Worm (Caenorhabditis elegans) whole organism, dauer: Measurements from ENCODE around the gene C15C8.7.

Experiments used
- unc-62 ChIP-seq: sonication (generic microtip); optimal IDR thresholded peaks from 2 replicates; lab custom pipeline; 2017; ENCODE audit warnings: missing biosample characterization, missing genetic modification reagents, missing genetic modification characterization

C15C8.7 gene

DNA sequence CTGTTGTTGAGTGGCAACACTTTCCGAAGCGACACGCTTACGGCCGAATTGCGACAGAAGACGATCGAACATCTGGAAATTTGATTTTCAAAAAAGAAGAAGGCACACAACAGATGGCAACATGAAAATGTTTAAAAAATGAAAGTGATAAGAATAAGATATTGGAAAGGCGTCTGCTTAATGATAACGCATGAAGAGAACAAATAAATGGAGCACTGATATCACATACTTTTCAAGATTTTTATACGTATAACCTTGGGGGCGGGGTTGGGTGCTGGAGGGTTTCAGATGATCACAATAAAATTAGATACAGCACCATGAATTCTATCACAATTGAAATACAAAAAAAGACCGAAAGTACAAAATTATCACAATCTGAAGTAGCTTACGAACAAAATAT lies at the start of gene C15C8.7:
Gene C15C8.7 (minus strand): TSS at position 72 of the 400 bp plus-strand sequence.
- no peak for TF ChIP-seq unc-62 (GFP tag; lab: Kevin White, UChicago)

DNA sequence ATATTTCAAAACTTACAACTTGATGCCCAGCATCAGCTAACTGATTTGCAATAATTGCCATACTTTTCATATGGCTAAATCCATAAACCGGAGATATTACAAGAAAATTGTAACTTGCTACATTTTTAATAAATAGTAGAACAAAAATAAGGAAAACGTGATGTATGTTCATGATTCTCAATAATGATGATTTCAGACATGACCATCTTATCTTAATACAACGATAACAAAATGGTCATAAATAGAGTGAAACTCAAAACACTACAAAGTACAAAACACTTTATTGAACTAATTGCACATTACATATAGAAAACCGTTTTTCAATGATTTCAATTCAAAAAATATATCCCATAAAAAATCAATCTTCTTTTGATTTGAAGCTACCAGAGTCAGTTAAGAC lies 47.9 kb upstream of the C15C8.7 start, which contains the start of gene ugt-5:
Gene ugt-5 (minus strand): TSS at position 214 of the 400 bp plus-strand sequence.
- no peak for TF ChIP-seq unc-62 (GFP tag; lab: Kevin White, UChicago)

DNA sequence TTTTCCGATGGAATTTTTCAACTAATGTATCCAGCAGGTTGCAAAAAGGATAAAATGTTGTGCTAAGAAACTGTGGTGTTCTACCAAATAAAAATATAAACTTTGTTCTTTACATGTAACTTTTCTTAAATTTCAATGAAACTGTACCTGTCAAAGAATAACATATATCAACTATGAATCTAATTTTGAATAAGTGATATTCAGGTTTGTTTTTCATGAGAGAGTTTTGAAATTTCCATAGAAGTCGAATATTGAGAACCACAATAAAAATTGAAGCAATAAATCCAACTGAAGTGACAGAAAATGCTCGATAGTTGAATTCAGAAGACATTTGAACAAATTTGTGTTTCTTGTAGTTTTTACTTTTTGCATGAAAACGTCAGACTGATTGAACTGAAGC lies 45.3 kb upstream of the C15C8.7 start, which contains the start of gene srbc-43:
Gene srbc-43 (minus strand): TSS at position 331 of the 400 bp plus-strand sequence.
- no peak for TF ChIP-seq unc-62 (GFP tag; lab: Kevin White, UChicago)

DNA sequence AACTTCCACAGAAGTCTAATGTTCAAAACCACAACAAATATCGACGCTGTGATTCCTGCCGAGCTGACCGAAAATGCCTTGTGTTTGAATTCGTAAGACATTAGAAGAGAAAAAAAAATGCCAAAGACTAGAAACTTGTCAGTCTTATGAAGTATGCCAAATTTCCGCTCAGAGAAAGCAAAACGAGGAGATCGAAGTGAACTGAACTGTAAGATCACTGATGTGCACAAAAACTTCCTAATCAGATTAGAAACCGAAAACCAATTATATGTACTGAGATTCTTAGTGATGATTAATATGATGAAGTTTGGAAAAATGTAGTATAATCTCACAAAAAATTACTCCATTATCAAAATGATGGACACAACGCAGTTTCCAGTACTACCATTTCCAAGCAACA lies 43.6 kb upstream of the C15C8.7 start, which contains the start of gene srbc-44:
Gene srbc-44 (minus strand): TSS at position 101 of the 400 bp plus-strand sequence.
- no peak for TF ChIP-seq unc-62 (GFP tag; lab: Kevin White, UChicago)

DNA sequence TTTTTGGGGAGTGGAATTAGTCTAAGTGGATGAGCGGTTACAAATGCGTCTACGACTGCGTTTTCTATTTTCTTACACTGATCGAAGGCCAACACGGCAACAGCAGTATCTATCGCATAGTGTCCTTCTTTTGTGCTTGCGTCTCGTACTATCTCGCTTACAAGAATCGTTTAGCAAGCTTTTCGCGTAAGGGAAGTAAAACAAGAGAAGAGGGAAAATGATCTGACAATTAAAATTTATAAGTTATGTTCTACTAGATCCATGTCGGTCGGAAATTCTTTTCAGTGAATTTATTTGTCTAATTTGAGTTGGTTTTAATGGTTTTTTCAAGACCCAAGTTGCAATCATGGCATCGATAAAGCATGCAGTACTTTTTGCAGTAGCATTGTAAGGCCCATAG lies 42.2 kb upstream of the C15C8.7 start, which contains the start of gene fkb-4:
Gene fkb-4 (minus strand): TSS at position 101 of the 400 bp plus-strand sequence.
- no peak for TF ChIP-seq unc-62 (GFP tag; lab: Kevin White, UChicago)

DNA sequence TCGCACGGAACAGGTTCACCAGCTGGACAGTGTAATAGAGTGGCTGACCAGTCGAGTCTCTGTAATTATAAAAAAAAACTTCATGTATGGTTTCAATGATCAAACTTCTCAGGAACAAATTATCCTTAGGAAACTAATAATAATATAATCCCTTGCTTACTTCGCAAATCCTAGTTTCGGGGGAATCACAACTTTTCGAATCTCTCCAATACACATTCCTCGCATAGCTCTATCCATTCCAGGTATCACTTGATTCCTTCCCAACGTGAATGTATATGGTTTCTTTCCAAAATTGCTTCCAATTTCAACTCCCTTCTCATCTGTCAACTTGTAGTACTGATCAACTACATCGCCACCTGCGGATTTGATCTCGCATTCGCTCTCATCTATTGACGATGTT lies 41.5 kb upstream of the C15C8.7 start:
- no peak for TF ChIP-seq unc-62 (GFP tag; lab: Kevin White, UChicago)

DNA sequence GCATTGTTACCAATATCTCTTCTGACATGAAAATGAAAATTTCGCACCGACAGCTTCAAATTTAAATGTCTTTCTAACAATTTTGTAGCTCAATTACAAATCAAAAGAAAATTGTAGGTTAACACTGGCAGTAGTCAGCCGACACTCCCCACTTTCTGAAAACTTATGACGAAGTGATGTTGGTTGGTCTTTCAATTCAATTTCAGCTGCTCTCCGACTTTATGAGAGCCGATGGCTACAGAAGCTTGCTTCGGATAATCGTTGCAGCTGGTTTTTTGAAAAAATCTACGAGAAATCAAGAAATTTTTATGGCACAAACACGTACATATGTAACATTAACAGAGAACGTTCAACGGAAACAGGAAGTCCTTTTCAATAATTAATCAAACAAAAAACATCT lies 40.0 kb upstream of the C15C8.7 start, which contains the start of gene sre-20:
Gene sre-20 (minus strand): TSS at position 101 of the 400 bp plus-strand sequence.
- no peak for TF ChIP-seq unc-62 (GFP tag; lab: Kevin White, UChicago)

DNA sequence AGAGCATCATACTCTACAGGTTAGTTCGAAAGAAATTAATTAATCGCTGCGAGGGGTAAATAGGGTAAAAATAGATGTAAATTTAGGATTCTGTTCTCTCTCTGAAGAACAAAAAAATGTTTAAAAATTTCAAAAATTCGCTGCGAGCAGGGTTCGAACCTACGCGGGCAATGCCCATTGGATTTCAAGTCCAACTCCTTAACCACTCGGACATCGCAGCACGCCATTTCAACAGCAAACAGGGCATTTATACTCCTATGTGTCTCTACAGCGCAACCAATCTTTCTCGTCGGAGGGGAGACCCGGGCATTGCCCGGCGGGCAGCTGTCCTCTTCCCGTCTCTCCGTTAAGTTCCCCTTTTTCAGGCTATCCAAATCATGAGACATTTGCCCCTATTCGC lies 35.4 kb upstream of the C15C8.7 start:
- no peak for TF ChIP-seq unc-62 (GFP tag; lab: Kevin White, UChicago)

DNA sequence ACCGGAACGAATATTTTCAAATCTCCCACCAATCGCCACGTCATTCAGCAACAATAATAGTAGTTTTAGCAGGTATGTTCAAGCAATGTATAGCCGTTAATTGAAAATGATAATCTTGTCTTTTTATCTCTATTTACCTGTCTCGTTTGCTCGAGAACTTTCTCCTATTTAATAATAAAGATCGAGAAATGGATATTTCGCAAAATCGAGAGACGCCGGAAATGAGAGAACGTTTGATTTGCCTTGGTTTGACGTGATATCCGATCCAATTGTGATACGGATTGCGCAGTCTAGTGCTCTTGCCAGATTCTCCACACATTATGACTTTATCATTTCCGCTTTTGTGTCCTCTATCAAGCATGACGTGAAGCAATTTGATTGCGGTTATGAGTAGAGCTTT lies 29.0 kb upstream of the C15C8.7 start:
- no peak for TF ChIP-seq unc-62 (GFP tag; lab: Kevin White, UChicago)

DNA sequence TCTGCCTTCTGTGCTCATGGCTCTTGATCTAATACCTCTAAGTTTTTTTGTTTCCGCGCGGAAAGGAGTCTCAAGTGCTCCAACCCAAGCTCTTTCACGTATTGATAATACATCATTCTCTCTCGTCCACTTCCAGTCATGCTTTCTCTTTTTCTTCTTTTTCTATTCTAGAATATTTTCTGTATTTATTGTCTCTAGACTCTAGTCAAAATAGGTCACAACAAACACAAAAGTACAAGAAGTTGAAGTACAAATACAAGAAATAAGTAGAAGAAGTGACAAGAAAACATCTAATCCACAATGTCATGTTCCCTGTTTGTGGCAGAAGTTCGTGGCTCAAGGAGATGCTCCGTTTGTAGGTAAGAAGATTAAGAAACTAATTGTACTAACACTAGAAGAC lies 28.4 kb upstream of the C15C8.7 start, which contains the start of gene ZC455.1:
Gene ZC455.1 (plus strand): TSS at position 301 of the 400 bp plus-strand sequence.
- no peak for TF ChIP-seq unc-62 (GFP tag; lab: Kevin White, UChicago)

DNA sequence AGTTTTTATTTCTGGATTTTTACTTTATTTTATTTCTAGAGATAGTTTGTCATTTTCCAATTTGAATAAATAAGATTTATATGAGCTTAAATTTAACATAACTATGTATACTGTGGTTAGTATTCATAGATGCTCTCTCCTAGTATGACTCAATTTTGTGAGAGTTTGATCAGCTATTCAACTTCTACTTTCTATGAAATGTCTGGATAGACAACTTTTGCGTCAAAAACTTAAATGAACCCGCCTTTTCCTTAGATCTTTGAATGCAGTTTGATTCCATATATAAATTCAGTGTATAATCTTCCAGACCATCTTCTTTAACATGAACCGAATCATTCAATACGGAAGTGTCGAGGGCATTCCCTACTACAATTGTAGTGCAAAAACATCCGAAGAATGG lies 24.1 kb upstream of the C15C8.7 start, which contains the start of gene srt-43:
Gene srt-43 (plus strand): TSS at position 301 of the 400 bp plus-strand sequence.
- no peak for TF ChIP-seq unc-62 (GFP tag; lab: Kevin White, UChicago)

DNA sequence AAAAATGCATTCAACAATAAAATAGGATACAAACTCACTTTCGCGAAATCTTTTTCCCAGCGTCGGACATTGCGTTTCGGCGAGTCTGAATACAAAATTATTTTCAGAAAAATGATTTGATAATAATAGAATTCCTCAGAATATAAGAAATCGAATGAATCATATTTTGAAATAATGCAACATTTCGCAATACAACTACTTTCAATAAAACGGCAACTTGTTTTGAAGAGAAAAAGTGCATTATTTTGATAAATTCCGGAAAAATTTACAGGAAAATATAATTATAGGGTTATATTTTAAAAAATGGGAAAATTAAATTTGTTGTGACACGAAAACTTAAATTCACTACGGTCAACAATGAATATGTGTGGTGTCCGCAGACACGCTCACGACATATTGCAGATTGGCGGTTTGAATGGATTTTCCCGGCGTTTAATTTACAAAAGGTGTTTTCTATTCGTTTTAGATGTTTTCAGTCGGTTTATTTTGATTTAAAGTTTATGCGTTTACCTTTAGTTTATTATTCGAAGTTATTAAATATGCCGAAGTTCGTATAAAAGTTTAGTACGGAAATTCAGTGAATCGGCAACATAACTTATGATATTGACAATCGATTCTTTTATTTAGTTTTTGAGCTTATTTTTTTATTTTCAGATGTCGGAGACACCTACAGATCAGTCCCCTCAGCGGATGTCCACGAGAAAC lies 18.6 kb upstream of the C15C8.7 start, which contains the start of the genes abcf-1 and scc-3:
Gene abcf-1 (minus strand): TSS at position 85 of the 705 bp plus-strand sequence.
Gene scc-3 (plus strand): TSS at position 655 of the 705 bp plus-strand sequence.
- TF ChIP-seq unc-62 (GFP tag; lab: Kevin White, UChicago), result no peak

DNA sequence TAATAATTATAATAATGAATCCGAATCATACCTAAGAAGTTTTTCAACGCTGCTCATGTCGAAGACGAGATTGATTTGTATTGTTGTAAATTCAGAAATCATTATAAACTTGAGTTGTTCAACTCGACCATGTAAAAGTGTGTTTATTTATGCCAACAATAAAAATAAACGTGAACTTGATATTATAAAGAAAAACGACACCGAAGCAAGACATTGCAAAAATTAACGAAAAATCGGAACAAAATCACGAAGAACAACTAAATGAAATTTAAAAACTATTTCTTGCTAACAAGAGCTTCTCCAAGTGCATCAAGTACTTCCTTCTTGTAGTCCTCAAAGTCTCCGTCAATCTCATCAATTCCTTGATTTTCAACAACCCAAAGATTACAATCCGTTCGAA lies 16.1 kb upstream of the C15C8.7 start, which contains the start of gene F18E2.15:
Gene F18E2.15 (minus strand): TSS at position 101 of the 400 bp plus-strand sequence.
- no peak for TF ChIP-seq unc-62 (GFP tag; lab: Kevin White, UChicago)

DNA sequence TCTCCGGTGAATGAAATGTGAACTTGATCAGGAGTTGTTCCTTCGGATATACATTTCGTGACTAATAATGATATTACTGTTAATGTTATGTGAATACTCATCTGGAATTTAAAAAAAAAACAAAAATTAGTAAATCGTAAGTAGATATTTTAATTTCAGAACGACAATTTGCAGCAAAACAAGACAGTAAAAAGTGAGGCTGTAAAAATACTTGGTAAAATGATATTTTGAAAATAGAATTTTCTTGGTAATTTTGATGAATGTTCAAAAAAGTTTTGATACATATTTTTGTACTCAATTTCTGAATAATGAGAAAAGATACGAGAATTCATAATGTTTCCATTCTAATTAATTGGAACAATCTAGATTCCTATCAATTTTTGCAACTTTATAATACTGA lies 14.8 kb upstream of the C15C8.7 start, which contains the start of gene papl-1:
Gene papl-1 (minus strand): TSS at position 101 of the 400 bp plus-strand sequence.
- TF ChIP-seq unc-62 (GFP tag; lab: Kevin White, UChicago), result no peak

DNA sequence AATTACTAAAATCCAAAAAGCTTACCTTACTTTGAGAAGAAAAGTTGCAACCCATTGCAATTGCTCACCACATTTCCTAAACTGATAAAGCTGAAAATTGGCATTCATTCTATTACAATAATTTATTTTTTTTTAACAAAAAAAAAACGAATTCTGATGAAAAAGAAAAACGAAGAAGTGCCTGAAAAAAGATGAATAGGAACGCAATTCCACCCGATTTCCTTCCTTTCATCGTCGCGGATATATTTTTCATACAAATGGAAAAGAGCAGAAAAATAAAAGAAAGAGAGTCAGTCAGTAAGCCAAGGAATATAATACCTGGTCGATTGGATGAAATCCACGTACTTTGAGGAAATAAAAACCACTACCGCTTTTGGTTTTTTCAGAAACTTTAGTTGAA lies 10.0 kb upstream of the C15C8.7 start, which contains the start of gene gpa-13:
Gene gpa-13 (minus strand): TSS at position 101 of the 400 bp plus-strand sequence.
- no peak for TF ChIP-seq unc-62 (GFP tag; lab: Kevin White, UChicago)

DNA sequence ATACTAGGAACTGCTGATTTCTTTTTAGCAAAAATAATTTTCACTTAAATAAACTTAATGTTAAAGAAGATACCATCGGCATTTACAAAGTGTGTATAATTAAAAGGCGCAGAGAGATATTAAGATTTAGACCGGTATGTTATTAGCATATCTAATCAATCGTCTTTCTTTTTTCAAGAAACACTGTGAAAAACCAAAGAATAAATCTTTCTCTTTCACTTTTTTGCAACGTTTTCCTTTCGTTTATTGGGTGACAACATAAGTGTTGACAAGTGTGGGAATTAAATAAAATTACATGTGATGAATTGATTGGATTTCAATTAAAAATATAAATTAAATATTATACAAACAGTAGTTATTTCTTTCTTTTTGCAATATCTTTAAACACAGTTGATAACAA lies 7.6 kb upstream of the C15C8.7 start, which contains the start of gene C15C8.8:
Gene C15C8.8 (minus strand): TSS at position 101 of the 400 bp plus-strand sequence.
- no peak for TF ChIP-seq unc-62 (GFP tag; lab: Kevin White, UChicago)
